Fruit fly (Drosophila melanogaster): ENCODE data around the gene CG43220.

The CG43220 gene

dm6 chr2L:17484174-17484573, 2.2 kb upstream of the CG43220 start, which contains the start of the genes GCS2beta and CG5131 (continued):
- no peak for TF ChIP-seq ash1 (GFP tag; optimal IDR thresholded peaks at IDR 0.05)
- peak; percentile 81 for TF ChIP-seq Usf (GFP tag; optimal IDR thresholded peaks at IDR 0.05)
- peak; percentile 90 for TF ChIP-seq Myb (GFP tag; optimal IDR thresholded peaks at IDR 0.05)
- TF ChIP-seq Asciz (GFP tag; optimal IDR thresholded peaks at IDR 0.05): peak; percentile 70
- TF ChIP-seq CG3995 (GFP tag; optimal IDR thresholded peaks at IDR 0.05): peak; percentile 71
- TF ChIP-seq z (GFP tag; IDR thresholded peaks at IDR 0.05): no peak
- TF ChIP-seq CG42726 (GFP tag; IDR thresholded peaks at IDR 0.05; ENCODE audit: partially characterized antibody): peak; percentile 57; the same call in 1 of the 2 replicates
- TF ChIP-seq Ravus (GFP tag; IDR thresholded peaks at IDR 0.05): peak; percentile 75
- TF ChIP-seq CG3281 (GFP tag; optimal IDR thresholded peaks at IDR 0.05): peak; percentile 89
- peak; percentile 93 for TF ChIP-seq Scr (GFP tag; IDR thresholded peaks at IDR 0.05; ENCODE audit: partially characterized antibody)
- TF ChIP-seq Oaz (GFP tag; IDR thresholded peaks at IDR 0.05): peak; percentile 88
- peak; percentile 97 for TF ChIP-seq vfl (GFP tag; optimal IDR thresholded peaks at IDR 0.05)
- peak; percentile 66 for TF ChIP-seq CG10321 (GFP tag; IDR thresholded peaks at IDR 0.05)
- peak; percentile 97 for TF ChIP-seq Mad (GFP tag; optimal IDR thresholded peaks at IDR 0.05)
- peak; percentile 25 for TF ChIP-seq Hand (GFP tag; optimal IDR thresholded peaks at IDR 0.05)
- no peak for TF ChIP-seq lbe (GFP tag; optimal IDR thresholded peaks at IDR 0.05)
- peak; percentile 94 for TF ChIP-seq CG2889 (GFP tag; IDR thresholded peaks at IDR 0.05)
- TF ChIP-seq shn (GFP tag; optimal IDR thresholded peaks at IDR 0.05): peak; percentile 97
- peak; percentile 54 for TF ChIP-seq exex (tag; optimal IDR thresholded peaks at IDR 0.05)
- peak; percentile 81 for TF ChIP-seq D19B (GFP tag; optimal IDR thresholded peaks at IDR 0.05)
- TF ChIP-seq insv (GFP tag; optimal IDR thresholded peaks at IDR 0.05): peak in 1 of 2 experiments; percentile 39
- peak; percentile 88 for TF ChIP-seq CG1233 (GFP tag; optimal IDR thresholded peaks at IDR 0.05)
- peak; percentile 62 for TF ChIP-seq btn (GFP tag; optimal IDR thresholded peaks at IDR 0.05)
- peak; percentile 91 for TF ChIP-seq CG4404 (GFP tag; IDR thresholded peaks at IDR 0.05)
- peak; percentile 74 for TF ChIP-seq Adf1 (GFP tag; IDR thresholded peaks at IDR 0.05)
- peak; percentile 77 for TF ChIP-seq Nf-YA (GFP tag; IDR thresholded peaks at IDR 0.05)
- peak; percentile 84 for TF ChIP-seq E2f2 (GFP tag; IDR thresholded peaks at IDR 0.05)
- peak; percentile 90 for TF ChIP-seq fd3F (GFP tag; optimal IDR thresholded peaks at IDR 0.05)
- peak; percentile 92 for TF ChIP-seq CG13775 (GFP tag; optimal IDR thresholded peaks at IDR 0.05)
- peak; percentile 97 for TF ChIP-seq dpn (GFP tag; optimal IDR thresholded peaks at IDR 0.05)
- TF ChIP-seq Aef1 (GFP tag; IDR thresholded peaks at IDR 0.05): peak; percentile 94
- TF ChIP-seq ro (GFP tag; IDR thresholded peaks at IDR 0.05): peak; percentile 75
- TF ChIP-seq Vsx1 (GFP tag; optimal IDR thresholded peaks at IDR 0.05): peak; percentile 33
- TF ChIP-seq CG14050 (GFP tag; IDR thresholded peaks at IDR 0.05): peak; percentile 93
- peak; percentile 89 for TF ChIP-seq gsb (GFP tag; IDR thresholded peaks at IDR 0.05)
- peak; percentile 95 for TF ChIP-seq Bteb2 (GFP tag; optimal IDR thresholded peaks at IDR 0.05)
- TF ChIP-seq CG2120 (GFP tag; optimal IDR thresholded peaks at IDR 0.05): peak; percentile 98
- peak; percentile 94 for TF ChIP-seq ken (GFP tag; IDR thresholded peaks at IDR 0.05)
- peak; percentile 95 for TF ChIP-seq BEAF-32 (GFP tag; optimal IDR thresholded peaks at IDR 0.05)
- no peak for TF ChIP-seq Deaf1 (tag; optimal IDR thresholded peaks at IDR 0.05)
- peak; percentile 95 for TF ChIP-seq Max (GFP tag; optimal IDR thresholded peaks at IDR 0.05)
- TF ChIP-seq CG10274 (GFP tag; optimal IDR thresholded peaks at IDR 0.05): peak; percentile 69
- TF ChIP-seq CG16815 (GFP tag; optimal IDR thresholded peaks at IDR 0.05): peak; percentile 91
- TF ChIP-seq CG13424 (tag; optimal IDR thresholded peaks at IDR 0.05): peak; percentile 91
- peak; percentile 88 for TF ChIP-seq HLH4C (GFP tag; IDR thresholded peaks at IDR 0.05; ENCODE audit: partially characterized antibody)
- TF ChIP-seq Antp (GFP tag; optimal IDR thresholded peaks at IDR 0.05): peak; percentile 99
- peak; percentile 97 for TF ChIP-seq Xbp1 (GFP tag; optimal IDR thresholded peaks at IDR 0.05)
- TF ChIP-seq gfzf (GFP tag; optimal IDR thresholded peaks at IDR 0.05): peak; percentile 49
- peak; percentile 94 for TF ChIP-seq al (GFP tag; IDR thresholded peaks at IDR 0.05)
- TF ChIP-seq CG33213 (GFP tag; optimal IDR thresholded peaks at IDR 0.05): peak; percentile 93
- TF ChIP-seq stc (GFP tag; IDR thresholded peaks at IDR 0.05): peak; percentile 85
